Worm (Caenorhabditis elegans) whole organism, young adult: ENCODE measurements around the gene sup-35.

Source experiments
- B0019.2 ChIP-seq: fragments of 200-800 bp; sonication (Bioruptor generic); conservative IDR thresholded peaks from 2 replicates; pipeline ENCODE4 v1.3.6; 2022; ENCODE audit warnings: missing genetic modification reagents, missing genetic modification characterization, missing compliant biosample characterization
- C17E4.6 ChIP-seq: fragments of 200-800 bp; sonication (Bioruptor generic); IDR thresholded peaks from 2 replicates; pipeline ENCODE4 v1.3.6; 2022; ENCODE audit warnings: missing genetic modification reagents, missing genetic modification characterization, missing compliant biosample characterization
- D2030.7 ChIP-seq: fragments of 200-800 bp; sonication (Bioruptor generic); IDR thresholded peaks from 2 replicates; pipeline ENCODE4 v1.3.6; 2022; ENCODE audit warnings: missing genetic modification reagents, missing genetic modification characterization, missing compliant biosample characterization
- F10E7.11 ChIP-seq: sonication (generic microtip); optimal IDR thresholded peaks from 2 replicates; lab custom pipeline; 2017; ENCODE audit warnings: mild to moderate bottlenecking, missing genetic modification characterization, moderate library complexity, missing compliant biosample characterization
- F22D6.2 ChIP-seq: sonication (generic microtip); optimal IDR thresholded peaks from 2 replicates; lab custom pipeline; 2016; ENCODE audit warnings: mild to moderate bottlenecking, missing genetic modification characterization, missing compliant biosample characterization
- F23B12.7 ChIP-seq: sonication (generic microtip); optimal IDR thresholded peaks from 2 replicates; lab custom pipeline; 2017; ENCODE audit warnings: missing genetic modification characterization, mild to moderate bottlenecking, missing compliant biosample characterization, antibody characterized with exemption, moderate library complexity; ENCODE audit not compliant: insufficient read depth
- F37B4.10 ChIP-seq: fragments of 200-800 bp; sonication (Bioruptor generic); IDR thresholded peaks from 2 replicates; pipeline ENCODE4 v1.3.6; 2022; ENCODE audit warnings: missing genetic modification characterization, missing compliant biosample characterization
- F49E8.2 ChIP-seq: sonication (generic microtip); optimal IDR thresholded peaks from 3 replicates; lab custom pipeline; 2017; ENCODE audit warnings: missing genetic modification characterization, mild to moderate bottlenecking, missing compliant biosample characterization, antibody characterized with exemption, moderate library complexity; ENCODE audit not compliant: insufficient read depth
- K12H6.12 ChIP-seq: fragments of 200-800 bp; sonication (Bioruptor generic); optimal IDR thresholded peaks from 2 replicates; lab custom pipeline; 2018; ENCODE audit warnings: mild to moderate bottlenecking, missing genetic modification characterization, missing compliant biosample characterization
- T26A5.8 ChIP-seq: sonication (generic microtip); optimal IDR thresholded peaks from 2 replicates; lab custom pipeline; 2016; ENCODE audit warnings: missing genetic modification characterization, missing compliant biosample characterization
- Y53G8AR.9 ChIP-seq: fragments of 200-800 bp; sonication (Bioruptor generic); conservative IDR thresholded peaks from 2 replicates; pipeline ENCODE4 v1.3.6; 2022; ENCODE audit warnings: missing genetic modification reagents, missing genetic modification characterization, missing compliant biosample characterization
- Y95B8A.8 ChIP-seq: fragments of 200-800 bp; sonication (Bioruptor generic); IDR thresholded peaks from 2 replicates; pipeline ENCODE4 v1.3.6; 2022; ENCODE audit warnings: missing genetic modification reagents, missing genetic modification characterization, missing compliant biosample characterization
- akir-1 ChIP-seq: fragments of 200-800 bp; sonication (Bioruptor generic); optimal IDR thresholded peaks from 2 replicates; lab custom pipeline; 2018; ENCODE audit warnings: mild to moderate bottlenecking, missing genetic modification characterization, moderate library complexity, missing compliant biosample characterization
- aptf-2 ChIP-seq: fragments of 200-800 bp; sonication (Bioruptor generic); conservative IDR thresholded peaks from 2 replicates; pipeline ENCODE4 v1.3.6; 2022; ENCODE audit warnings: missing genetic modification reagents, missing genetic modification characterization, missing compliant biosample characterization
- atf-7 ChIP-seq: sonication (generic microtip); optimal IDR thresholded peaks from 2 replicates; lab custom pipeline; 2017; ENCODE audit warnings: mild to moderate bottlenecking, missing genetic modification characterization, missing compliant biosample characterization
- attf-3 ChIP-seq: fragments of 200-800 bp; sonication (Bioruptor generic); conservative IDR thresholded peaks from 2 replicates; pipeline ENCODE4 v1.3.6; 2022; ENCODE audit warnings: missing genetic modification reagents, missing genetic modification characterization, missing compliant biosample characterization
- attf-5 ChIP-seq: fragments of 200-800 bp; sonication (Bioruptor generic); optimal IDR thresholded peaks from 2 replicates; lab custom pipeline; 2018; ENCODE audit warnings: mild to moderate bottlenecking, missing genetic modification characterization, missing compliant biosample characterization
- bed-2 ChIP-seq: fragments of 200-800 bp; sonication (Bioruptor generic); IDR thresholded peaks from 2 replicates; pipeline ENCODE4 v1.3.6; 2022; ENCODE audit warnings: missing genetic modification reagents, missing genetic modification characterization, missing compliant biosample characterization
- cebp-1 ChIP-seq, 2 experiments: fragments of 200-800 bp in 1 of 2; sonication (Bioruptor generic) in 1 of 2; sonication (generic microtip) in 1 of 2; IDR thresholded peaks in 1 of 2; optimal IDR thresholded peaks in 1 of 2; 2 replicates each; pipeline versions ENCODE4 v1.3.6 to Lab custom; 2017 to 2022; ENCODE audit warnings: missing compliant biosample characterization in 2 of 2, missing genetic modification characterization in 2 of 2, mild to moderate bottlenecking in 1 of 2, missing genetic modification reagents in 1 of 2, moderate library complexity in 1 of 2
- cebp-2 ChIP-seq: fragments of 200-800 bp; sonication (Bioruptor generic); IDR thresholded peaks from 2 replicates; pipeline ENCODE4 v1.3.6; 2022; ENCODE audit warnings: missing genetic modification characterization, missing compliant biosample characterization
- die-1 ChIP-seq: sonication (generic microtip); optimal IDR thresholded peaks from 2 replicates; lab custom pipeline; 2016; ENCODE audit warnings: missing genotype, mild to moderate bottlenecking, missing genetic modification characterization, missing compliant biosample characterization
- dox-1 ChIP-seq: fragments of 200-800 bp; sonication (Bioruptor generic); IDR thresholded peaks from 2 replicates; pipeline ENCODE4 v1.3.6; 2022; ENCODE audit warnings: missing genetic modification reagents, missing genetic modification characterization, missing compliant biosample characterization
- ekl-4 ChIP-seq: fragments of 200-800 bp; sonication (Bioruptor generic); IDR thresholded peaks from 2 replicates; pipeline ENCODE4 v1.3.6; 2022; ENCODE audit warnings: missing genetic modification reagents, missing genetic modification characterization, missing compliant biosample characterization
- him-1 ChIP-seq: sonication (generic microtip); optimal IDR thresholded peaks from 2 replicates; lab custom pipeline; 2016; ENCODE audit warnings: missing genotype, missing genetic modification reagents, missing genetic modification characterization, missing compliant biosample characterization
- hmg-1.2 ChIP-seq: fragments of 200-800 bp; sonication (Bioruptor generic); IDR thresholded peaks from 2 replicates; pipeline ENCODE4 v1.3.6; 2022; ENCODE audit warnings: missing genetic modification reagents, missing genetic modification characterization, missing compliant biosample characterization
- let-607 ChIP-seq, 2 experiments: fragments of 200-800 bp in 1 of 2; sonication (Bioruptor generic) in 1 of 2; sonication (generic microtip) in 1 of 2; optimal IDR thresholded peaks; 2 replicates each; lab custom pipeline; 2016 to 2018; ENCODE audit warnings: mild to moderate bottlenecking in 2 of 2, missing compliant biosample characterization in 2 of 2, missing genetic modification characterization in 2 of 2, moderate library complexity in 2 of 2, missing genotype in 1 of 2
- lin-35 ChIP-seq, 3 experiments: fragments of 150-350 bp in 2 of 3; sonication (generic microtip) in 1 of 3; optimal IDR thresholded peaks; 2 replicates each; lab custom pipeline; 2014 to 2018; ENCODE audit warnings: missing biosample characterization in 3 of 3, missing genetic modification characterization in 3 of 3, missing genetic modification reagents in 3 of 3
- lin-54 ChIP-seq: fragments of 200-800 bp; sonication (Bioruptor generic); optimal IDR thresholded peaks from 2 replicates; lab custom pipeline; 2018; ENCODE audit warnings: mild to moderate bottlenecking, missing genetic modification characterization, missing compliant biosample characterization
- lir-1 ChIP-seq: fragments of 200-800 bp; sonication (Bioruptor generic); conservative IDR thresholded peaks from 2 replicates; pipeline ENCODE4 v1.3.6; 2022; ENCODE audit warnings: missing genetic modification reagents, missing genetic modification characterization, missing compliant biosample characterization
- lsy-27 ChIP-seq: sonication (generic microtip); optimal IDR thresholded peaks from 2 replicates; lab custom pipeline; 2017; ENCODE audit warnings: missing genetic modification characterization, mild to moderate bottlenecking, missing compliant biosample characterization, antibody characterized with exemption, missing genotype, borderline replicate concordance; ENCODE audit not compliant: insufficient read depth
- madf-10 ChIP-seq: sonication (generic microtip); optimal IDR thresholded peaks from 2 replicates; lab custom pipeline; 2016; ENCODE audit warnings: mild to moderate bottlenecking, missing genetic modification characterization, missing compliant biosample characterization
- mcd-1 ChIP-seq: fragments of 200-800 bp; sonication (Bioruptor generic); IDR thresholded peaks from 2 replicates; pipeline ENCODE4 v1.3.6; 2022; ENCODE audit warnings: missing genetic modification reagents, missing genetic modification characterization, missing compliant biosample characterization
- mel-28 ChIP-seq: sonication (generic microtip); optimal IDR thresholded peaks from 2 replicates; lab custom pipeline; 2016; ENCODE audit warnings: borderline replicate concordance, mild to moderate bottlenecking, missing genetic modification characterization, missing compliant biosample characterization
- nfya-1 ChIP-seq: sonication (generic microtip); optimal IDR thresholded peaks from 2 replicates; lab custom pipeline; 2017; ENCODE audit warnings: antibody characterized with exemption, missing compliant biosample characterization, missing genetic modification characterization, borderline replicate concordance; ENCODE audit not compliant: insufficient read depth
- sdz-38 ChIP-seq: sonication (generic microtip); optimal IDR thresholded peaks from 2 replicates; lab custom pipeline; 2016; ENCODE audit warnings: missing genotype, missing genetic modification characterization, missing compliant biosample characterization
- sea-2 ChIP-seq: fragments of 200-800 bp; sonication (Bioruptor generic); IDR thresholded peaks from 2 replicates; pipeline ENCODE4 v1.3.6; 2022; ENCODE audit warnings: missing genetic modification characterization, missing compliant biosample characterization
- snpc-4 ChIP-seq, 5 experiments: fragments of 150-350 bp in 1 of 5; sonication (generic microtip) in 4 of 5; optimal IDR thresholded peaks; 2 replicates each; lab custom pipeline; 2014 to 2018; ENCODE audit warnings: missing genetic modification characterization in 5 of 5, missing biosample characterization in 3 of 5, antibody characterized with exemption in 2 of 5, mild to moderate bottlenecking in 2 of 5, missing compliant biosample characterization in 2 of 5, missing genotype in 2 of 5, moderate library complexity in 2 of 5, missing genetic modification reagents in 1 of 5
- somi-1 ChIP-seq: fragments of 200-800 bp; sonication (Bioruptor generic); optimal IDR thresholded peaks from 2 replicates; lab custom pipeline; 2018; ENCODE audit warnings: mild to moderate bottlenecking, missing genetic modification characterization, missing compliant biosample characterization
- unc-130 ChIP-seq: sonication (generic microtip); optimal IDR thresholded peaks from 2 replicates; lab custom pipeline; 2016; ENCODE audit warnings: missing genetic modification reagents, missing genetic modification characterization, missing compliant biosample characterization
- zfh-2 ChIP-seq: fragments of 200-800 bp; sonication (Bioruptor generic); conservative IDR thresholded peaks from 2 replicates; pipeline ENCODE4 v1.3.6; 2022; ENCODE audit warnings: missing genetic modification reagents, missing genetic modification characterization, missing compliant biosample characterization
- ztf-18 ChIP-seq: sonication (generic microtip); optimal IDR thresholded peaks from 2 replicates; lab custom pipeline; 2016; ENCODE audit warnings: missing genotype, mild to moderate bottlenecking, missing genetic modification characterization, missing compliant biosample characterization
- ztf-25 ChIP-seq: fragments of 200-800 bp; sonication (Bioruptor generic); IDR thresholded peaks from 2 replicates; pipeline ENCODE4 v1.3.6; 2022; ENCODE audit warnings: missing genetic modification reagents, missing genetic modification characterization, missing compliant biosample characterization
- ztf-28 ChIP-seq: fragments of 200-800 bp; sonication (Bioruptor generic); IDR thresholded peaks from 2 replicates; pipeline ENCODE4 v1.3.6; 2022; ENCODE audit warnings: missing genetic modification reagents, missing genetic modification characterization, missing compliant biosample characterization

Gene sup-35

DNA sequence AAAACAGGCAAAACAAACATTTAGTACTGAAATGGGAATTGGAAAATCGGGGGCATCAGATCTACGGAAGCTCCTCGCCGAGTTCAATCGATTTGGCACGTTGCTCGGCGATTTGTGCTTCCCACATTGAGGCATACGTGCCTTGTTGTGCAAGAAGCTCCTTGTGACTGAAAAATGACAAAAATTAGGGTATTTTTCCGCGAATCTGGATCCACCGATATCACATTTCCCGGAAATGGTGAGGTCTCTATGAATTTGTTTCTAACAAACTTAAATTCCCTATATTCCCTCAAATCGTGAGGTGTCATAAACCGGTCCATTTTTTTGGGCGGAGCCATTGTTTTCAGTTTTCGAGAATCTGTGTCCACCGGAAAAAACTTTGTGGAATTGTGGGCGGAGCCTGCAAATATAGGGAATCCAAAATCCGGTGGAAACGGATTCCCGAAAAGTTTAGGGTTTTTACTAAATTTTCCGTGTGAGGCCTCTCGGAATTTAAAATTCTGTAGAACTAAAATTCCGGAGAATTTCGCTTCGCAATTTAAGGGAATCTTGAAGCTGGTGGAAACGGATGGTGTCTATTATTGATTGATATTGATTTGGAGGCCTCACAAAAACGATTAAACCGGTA lies 27.3 kb downstream of the sup-35 start (continued):
- TF ChIP-seq dox-1 (GFP tag; lab: Robert Waterston, UW) (peak; percentile 72), F10E7.11 (tag; lab: Kevin White, UChicago) (no peak), F49E8.2 (tag; lab: Kevin White, UChicago) (no peak), cebp-1 (GFP tag; IDR thresholded peaks at IDR 0.05; lab: Robert Waterston, UW) (0 out of 2 replicates have a peak, but pooled peaks have one; percentile 12), cebp-1 (tag; optimal IDR thresholded peaks at IDR 0.05; lab: Kevin White, UChicago) (no peak), akir-1 (peak; percentile 87), sdz-38 (tag; lab: Kevin White, UChicago) (no peak), cebp-2 (GFP tag; lab: Robert Waterston, UW) (no peak), bed-2 (GFP tag; lab: Robert Waterston, UW) (peak; percentile 84), B0019.2 (GFP tag; lab: Robert Waterston, UW) (0 out of 2 replicates have a peak, but pooled peaks have one; percentile 20), snpc-4 (GFP tag; optimal IDR thresholded peaks at IDR 0.05; lab: Kevin White, UChicago) (no peak), snpc-4 (tag; optimal IDR thresholded peaks at IDR 0.05; lab: Kevin White, UChicago) (peak in 1 of 4 experiments; percentile 12), mcd-1 (no peak; the same call in 1 of the 2 replicates), attf-5 (GFP tag; lab: Kevin White, UChicago) (peak; percentile 9), somi-1 (GFP tag; lab: Kevin White, UChicago) (no peak), madf-10 (peak; percentile 23), mel-28 (tag; lab: Kevin White, UChicago) (no peak), hmg-1.2 (GFP tag; lab: Robert Waterston, UW) (no peak), F22D6.2 (peak; percentile 24), K12H6.12 (tag; lab: Kevin White, UChicago) (peak; percentile 34), unc-130 (GFP tag; lab: Kevin White, UChicago) (peak; percentile 89), D2030.7 (GFP tag; lab: Robert Waterston, UW) (peak; percentile 42; the same call in 1 of the 2 replicates), F23B12.7 (tag; lab: Kevin White, UChicago) (no peak), sea-2 (GFP tag; lab: Robert Waterston, UW) (no peak), attf-3 (GFP tag; lab: Robert Waterston, UW) (peak; percentile 47), Y95B8A.8 (no peak), Y53G8AR.9 (GFP tag; lab: Robert Waterston, UW) (no peak), ztf-28 (GFP tag; lab: Robert Waterston, UW) (peak; percentile 64; the same call in 1 of the 2 replicates)

DNA sequence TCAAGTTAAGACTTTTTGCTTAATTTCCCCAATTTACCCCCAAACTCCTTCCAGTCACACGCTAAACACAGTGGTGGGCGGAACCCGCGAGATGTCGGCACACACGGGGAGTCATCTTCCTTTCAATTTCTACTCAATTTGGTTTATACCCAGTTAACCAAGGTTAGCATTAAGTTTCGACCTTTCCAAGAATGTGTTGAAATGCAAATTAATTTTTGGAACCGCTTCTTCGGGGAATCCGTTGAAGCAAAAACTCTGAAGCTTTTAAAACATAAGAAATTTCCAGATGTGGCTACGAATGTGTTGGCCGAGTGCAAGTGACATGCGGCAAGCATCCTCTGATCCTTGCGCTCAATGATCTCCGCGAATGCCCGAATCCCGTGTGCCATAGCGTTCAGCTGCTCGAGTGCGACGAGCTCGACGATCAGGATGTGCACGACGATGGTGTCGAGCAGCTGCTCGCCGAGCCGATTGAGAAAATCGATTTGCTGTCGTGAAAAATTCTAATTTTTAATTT lies 28.1 kb downstream of the sup-35 start:
- TF ChIP-seq nfya-1 (tag; lab: Kevin White, UChicago) (no peak), F37B4.10 (GFP tag; lab: Robert Waterston, UW) (0 out of 2 replicates have a peak, but pooled peaks have one; percentile 7), zfh-2 (GFP tag; lab: Robert Waterston, UW) (peak; percentile 81), C17E4.6 (GFP tag; lab: Robert Waterston, UW) (0 out of 2 replicates have a peak, but pooled peaks have one; percentile 6), sdz-38 (tag; lab: Kevin White, UChicago) (no peak), atf-7 (tag; lab: Kevin White, UChicago) (peak; percentile 35), lsy-27 (tag; lab: Kevin White, UChicago) (no peak), mel-28 (tag; lab: Kevin White, UChicago) (no peak), lir-1 (GFP tag; lab: Robert Waterston, UW) (peak; percentile 38; the same call in 1 of the 2 replicates), aptf-2 (peak; percentile 55; the same call in 1 of the 2 replicates), T26A5.8 (tag; lab: Kevin White, UChicago) (peak; percentile 77), die-1 (tag; lab: Kevin White, UChicago) (peak; percentile 44), lin-54 (GFP tag; lab: Kevin White, UChicago) (peak; percentile 71), attf-5 (GFP tag; lab: Kevin White, UChicago) (no peak), let-607 (tag; optimal IDR thresholded peaks at IDR 0.05; lab: Kevin White, UChicago) (peak in 1 of 2 experiments; percentile 47), B0019.2 (GFP tag; lab: Robert Waterston, UW) (no peak), ekl-4 (GFP tag; lab: Robert Waterston, UW) (peak; percentile 80), ztf-18 (tag; lab: Kevin White, UChicago) (no peak), him-1 (tag; lab: Kevin White, UChicago) (peak; percentile 85), ztf-25 (GFP tag; lab: Robert Waterston, UW) (peak; percentile 5; the same call in 1 of the 2 replicates), lin-35 (GFP tag; optimal IDR thresholded peaks at IDR 0.05; lab: Kevin White, UChicago) (peak in 1 of 3 experiments; percentile 12)
